Worm (Caenorhabditis elegans): ENCODE data around the gene ZK177.1.

Gene ZK177.1

ce11 chrII:5514846-5515245, 13.1 kb upstream of the ZK177.1 start, which contains the start of gene sahd-1:
Gene sahd-1 (minus strand): TSS chrII:5514945.
- TF ChIP-seq elt-2 (tag; optimal IDR thresholded peaks at IDR 0.05) (peak; percentile 53), ztf-4 (tag; optimal IDR thresholded peaks at IDR 0.05) (no peak), skn-1 (tag; optimal IDR thresholded peaks at IDR 0.05) (no peak), dsc-1 (tag; optimal IDR thresholded peaks at IDR 0.05) (no peak)

ce11 chrII:5515542-5515941, 12.4 kb upstream of the ZK177.1 start, which contains the start of gene ZK177.3:
Gene ZK177.3 (plus strand): TSS chrII:5515842.
- TF ChIP-seq ceh-63 (GFP tag; optimal IDR thresholded peaks at IDR 0.05) (no peak), efl-1 (optimal IDR thresholded peaks at IDR 0.05) (no peak), efl-1 (GFP tag; optimal IDR thresholded peaks at IDR 0.05 in 1 of 2) (peak in 1 of 2 experiments; percentile 47), elt-2 (tag; optimal IDR thresholded peaks at IDR 0.05) (peak; percentile 34)

- no peak for TF ChIP-seq isw-1 (GFP tag; IDR thresholded peaks at IDR 0.05)
- TF ChIP-seq nhr-237 (tag; optimal IDR thresholded peaks at IDR 0.05), result no peak
Measured at ce11 chrII:5517643-5518042, 10.3 kb upstream of the ZK177.1 start, which contains the start of gene ZK177.9. Gene ZK177.9 (minus strand): TSS chrII:5517743.

- TF ChIP-seq nhr-84 (tag; optimal IDR thresholded peaks at IDR 0.05), result no peak
- TF ChIP-seq nhr-77 (tag; optimal IDR thresholded peaks at IDR 0.05), result no peak
- no peak for TF ChIP-seq dpl-1 (GFP tag; optimal IDR thresholded peaks at IDR 0.05)
- no peak for TF ChIP-seq pqm-1 (tag; optimal IDR thresholded peaks at IDR 0.05)
- TF ChIP-seq lin-15B (tag; optimal IDR thresholded peaks at IDR 0.05), result no peak
- no peak for TF ChIP-seq mab-9 (GFP tag; IDR thresholded peaks at IDR 0.05)
- TF ChIP-seq mef-2 (tag; optimal IDR thresholded peaks at IDR 0.05), result no peak
- no peak for TF ChIP-seq nhr-237 (tag; optimal IDR thresholded peaks at IDR 0.05)
- no peak for TF ChIP-seq lin-35 (GFP tag; optimal IDR thresholded peaks at IDR 0.05)
- no peak for TF ChIP-seq ces-1 (GFP tag; optimal IDR thresholded peaks at IDR 0.05)
- no peak for TF ChIP-seq snpc-4 (tag; optimal IDR thresholded peaks at IDR 0.05)
- TF ChIP-seq unc-86 (tag; optimal IDR thresholded peaks at IDR 0.05), result no peak
- no peak for TF ChIP-seq C34B4.2 (tag; optimal IDR thresholded peaks at IDR 0.05)
- TF ChIP-seq ztf-11 (tag; optimal IDR thresholded peaks at IDR 0.05), result no peak
- no peak for TF ChIP-seq lin-39 (tag; optimal IDR thresholded peaks at IDR 0.05)
- no peak for TF ChIP-seq hlh-4 (tag; optimal IDR thresholded peaks at IDR 0.05)
Measured at ce11 chrII:5518055-5518454, 9.9 kb upstream of the ZK177.1 start.

ce11 chrII:5518910-5519309, 9.0 kb upstream of the ZK177.1 start, which contains the start of gene ZK177.2:
Gene ZK177.2 (plus strand): TSS chrII:5519210.
- TF ChIP-seq skn-1 (tag; optimal IDR thresholded peaks at IDR 0.05) (no peak), lir-3 (tag; optimal IDR thresholded peaks at IDR 0.05; ENCODE audit: poor library complexity) (no peak), ceh-90 (tag; optimal IDR thresholded peaks at IDR 0.05) (no peak), sox-4 (tag; optimal IDR thresholded peaks at IDR 0.05) (no peak), dpl-1 (GFP tag; optimal IDR thresholded peaks at IDR 0.05) (no peak), aha-1 (tag; optimal IDR thresholded peaks at IDR 0.05) (no peak), blmp-1 (tag; optimal IDR thresholded peaks at IDR 0.05) (no peak), nhr-19 (GFP tag; conservative IDR thresholded peaks at IDR 0.05) (no peak), nhr-77 (tag; optimal IDR thresholded peaks at IDR 0.05) (no peak), lin-15B (tag; optimal IDR thresholded peaks at IDR 0.05) (no peak), hlh-4 (tag; optimal IDR thresholded peaks at IDR 0.05) (no peak), nhr-20 (tag; optimal IDR thresholded peaks at IDR 0.05) (no peak), ceh-8 (GFP tag; optimal IDR thresholded peaks at IDR 0.05) (no peak), mab-9 (GFP tag; IDR thresholded peaks at IDR 0.05) (no peak), elt-3 (tag; optimal IDR thresholded peaks at IDR 0.05) (no peak), egl-27 (tag; optimal IDR thresholded peaks at IDR 0.05) (no peak), aly-2 (tag; optimal IDR thresholded peaks at IDR 0.05) (no peak), nhr-11 (tag; optimal IDR thresholded peaks at IDR 0.05) (no peak)
